Worm (Caenorhabditis elegans) whole organism, early embryonic: Measurements from ENCODE around the gene srr-9.

Source experiments
- ama-1 ChIP-seq: fragments of 150-350 bp; optimal IDR thresholded peaks from 2 replicates; lab custom pipeline; 2014
- hmbx-1 ChIP-seq: sonication (generic microtip); optimal IDR thresholded peaks from 2 replicates; lab custom pipeline; 2016; ENCODE audit warnings: mild to moderate bottlenecking, missing genetic modification characterization, missing compliant biosample characterization

DNA sequence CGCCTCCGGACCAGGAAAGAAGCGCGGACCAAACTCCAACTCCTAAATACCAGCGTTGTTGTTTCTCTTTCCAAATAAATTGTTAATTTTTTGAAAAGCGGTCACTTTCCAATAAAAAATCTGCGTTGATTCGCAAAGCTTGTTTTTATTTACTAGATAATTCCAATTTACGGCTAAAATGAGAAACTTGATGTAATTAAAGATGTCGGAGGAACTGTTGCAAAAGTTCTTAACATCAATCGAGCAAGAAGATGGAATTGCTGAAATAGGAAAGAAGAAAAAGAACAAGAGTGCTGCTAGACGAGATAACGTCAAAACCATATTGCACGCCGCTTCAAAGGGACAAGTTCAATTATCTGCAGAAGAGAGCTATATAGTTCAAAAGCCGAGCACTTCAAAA lies 39.3 kb downstream of the srr-9 start, which contains the start of gene C26F1.3:
- no peak for TF ChIP-seq ama-1 (lab: Kevin White, UChicago)
- no peak for TF ChIP-seq hmbx-1 (tag; lab: Kevin White, UChicago)
